Fruit fly (Drosophila melanogaster) whole organism, adult: Measurements from ENCODE around the gene CG4281.

Experiments
- CG11617 ChIP-seq: fragments of 200-800 bp; sonication (Bioruptor generic); optimal IDR thresholded peaks from 2 replicates; lab custom pipeline; 2017; ENCODE audit warnings: mild to moderate bottlenecking, missing biosample characterization, missing genetic modification reagents, missing genetic modification characterization
- CG12768 ChIP-seq: fragments of 200-800 bp; sonication (Bioruptor generic); optimal IDR thresholded peaks from 2 replicates; lab custom pipeline; 2017; ENCODE audit warnings: missing biosample characterization, missing genetic modification characterization, mild to moderate bottlenecking, moderate library complexity, missing genetic modification reagents
- CG14711 ChIP-seq: fragments of 200-800 bp; sonication (Bioruptor generic); optimal IDR thresholded peaks from 2 replicates; lab custom pipeline; 2018; ENCODE audit warnings: missing biosample characterization, mild to moderate bottlenecking, missing genetic modification characterization, moderate library complexity
- CG1620 ChIP-seq: fragments of 200-800 bp; sonication (Bioruptor generic); optimal IDR thresholded peaks from 2 replicates; lab custom pipeline; 2016; ENCODE audit warnings: missing biosample characterization, missing genetic modification characterization
- CG33017 ChIP-seq: fragments of 200-800 bp; sonication (Bioruptor generic); optimal IDR thresholded peaks from 2 replicates; lab custom pipeline; 2018; ENCODE audit warnings: missing biosample characterization, mild to moderate bottlenecking, missing genetic modification characterization, moderate library complexity
- CG5204 ChIP-seq: fragments of 200-800 bp; sonication (Bioruptor generic); optimal IDR thresholded peaks from 2 replicates; lab custom pipeline; 2016; ENCODE audit warnings: missing biosample characterization, missing genetic modification characterization
- CG7045 ChIP-seq: fragments of 200-800 bp; sonication (Bioruptor generic); optimal IDR thresholded peaks from 2 replicates; lab custom pipeline; 2017; ENCODE audit warnings: missing biosample characterization, mild to moderate bottlenecking, missing genetic modification characterization
- CG7101 ChIP-seq: fragments of 200-800 bp; sonication (Bioruptor generic); optimal IDR thresholded peaks from 2 replicates; lab custom pipeline; 2018; ENCODE audit warnings: missing biosample characterization, mild to moderate bottlenecking, missing genetic modification characterization, moderate library complexity
- Clk ChIP-seq: fragments of 200-800 bp; sonication (Bioruptor generic); optimal IDR thresholded peaks from 2 replicates; lab custom pipeline; 2017; ENCODE audit warnings: missing biosample characterization, missing genetic modification characterization
- Crg-1 ChIP-seq: fragments of 200-800 bp; sonication (Bioruptor generic); optimal IDR thresholded peaks from 2 replicates; lab custom pipeline; 2016; ENCODE audit warnings: missing biosample characterization, missing genetic modification characterization
- Hr96 ChIP-seq: fragments of 200-800 bp; sonication (Bioruptor generic); optimal IDR thresholded peaks from 2 replicates; lab custom pipeline; 2016; ENCODE audit warnings: missing biosample characterization, missing genetic modification characterization
- Mnt ChIP-seq: fragments of 200-800 bp; sonication (Bioruptor generic); optimal IDR thresholded peaks from 2 replicates; lab custom pipeline; 2016; ENCODE audit warnings: missing biosample characterization, mild to moderate bottlenecking, missing genetic modification characterization
- bab1 ChIP-seq: fragments of 200-800 bp; sonication (Bioruptor generic); optimal IDR thresholded peaks from 3 replicates; lab custom pipeline; 2019; ENCODE audit warnings: missing biosample characterization, mild to moderate bottlenecking, missing genetic modification characterization, moderate library complexity
- cic ChIP-seq: fragments of 200-800 bp; sonication (Bioruptor generic); optimal IDR thresholded peaks from 2 replicates; lab custom pipeline; 2017; ENCODE audit warnings: missing biosample characterization, mild to moderate bottlenecking, missing genetic modification characterization, moderate library complexity
- cnc ChIP-seq, 2 experiments: fragments of >200 bp; optimal IDR thresholded peaks; 2 replicates each; lab custom pipeline; 2017
- kay ChIP-seq: fragments of 200-800 bp; sonication (Bioruptor generic); peaks from one replicate; lab custom pipeline; 2016; ENCODE audit warnings: missing biosample characterization, missing genetic modification characterization, borderline replicate concordance
- ovo ChIP-seq: fragments of 200-800 bp; sonication (Bioruptor generic); optimal IDR thresholded peaks from 2 replicates; lab custom pipeline; 2016; ENCODE audit warnings: missing biosample characterization, missing genetic modification characterization
- pad ChIP-seq: fragments of 200-800 bp; sonication (Bioruptor generic); optimal IDR thresholded peaks from 3 replicates; lab custom pipeline; 2017; ENCODE audit warnings: missing biosample characterization, missing genetic modification characterization, mild to moderate bottlenecking, moderate library complexity, missing genetic modification reagents
- tj ChIP-seq: fragments of 200-800 bp; sonication (Bioruptor generic); optimal IDR thresholded peaks from 3 replicates; lab custom pipeline; 2017; ENCODE audit warnings: missing biosample characterization, mild to moderate bottlenecking, missing genetic modification characterization, moderate library complexity
- toe ChIP-seq: fragments of 200-800 bp; sonication (Bioruptor generic); optimal IDR thresholded peaks from 2 replicates; lab custom pipeline; 2016; ENCODE audit warnings: missing biosample characterization, missing genetic modification characterization

Gene CG4281

DNA sequence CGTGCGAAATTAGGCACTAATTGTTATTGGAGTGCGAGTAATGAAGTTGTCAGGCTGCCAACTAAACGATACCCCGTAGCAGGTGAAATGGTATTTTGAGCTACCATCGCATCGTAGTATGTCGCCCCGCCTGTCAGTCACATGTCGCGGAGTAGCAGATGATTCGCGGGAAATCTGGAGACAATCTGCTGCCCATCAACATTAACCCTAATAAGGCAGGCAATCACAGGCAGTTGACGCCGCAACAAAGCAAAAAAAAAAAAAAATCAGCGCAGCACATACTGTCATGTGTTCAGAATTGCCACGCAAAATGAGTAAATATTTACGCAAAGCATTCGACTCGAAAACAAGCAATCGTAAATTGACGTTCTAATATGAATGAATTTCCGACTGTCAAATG, 38.9 kb upstream of the CG4281 start:
- TF ChIP-seq CG12768, result no peak

DNA sequence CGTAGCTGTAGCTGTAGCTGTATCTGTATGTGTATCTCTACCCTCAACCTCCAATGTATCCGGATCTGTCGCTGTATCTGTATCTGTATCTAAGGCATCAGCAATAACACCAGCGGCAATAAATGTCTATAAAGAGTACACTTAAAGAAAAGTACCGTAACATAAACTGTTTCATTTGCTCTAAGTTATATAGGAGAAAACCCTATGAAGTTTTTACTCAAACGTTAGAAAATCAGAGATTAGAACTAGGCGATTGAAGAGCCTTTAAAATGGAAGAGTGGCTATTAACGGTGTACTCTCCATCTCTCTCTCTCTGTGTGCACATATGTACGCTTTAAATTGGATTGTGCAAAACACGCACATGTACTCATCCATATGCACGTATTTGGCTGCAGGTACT, 33.3 kb upstream of the CG4281 start:
- peak; percentile 8 for TF ChIP-seq CG33017 (tag; lab: Kevin White, UChicago)
- TF ChIP-seq CG12768, result no peak
- TF ChIP-seq Clk, result no peak
- TF ChIP-seq CG14711 (tag; lab: Kevin White, UChicago), result peak; percentile 40

- TF ChIP-seq CG14711 (tag; lab: Kevin White, UChicago), result no peak
- no peak for TF ChIP-seq CG33017 (tag; lab: Kevin White, UChicago)
- no peak for TF ChIP-seq CG1620 (GFP tag; lab: Kevin White, UChicago)
- no peak for TF ChIP-seq bab1 (GFP tag; lab: Kevin White, UChicago)
- no peak for TF ChIP-seq kay (GFP tag; lab: Kevin White, UChicago)
- TF ChIP-seq toe (GFP tag; lab: Kevin White, UChicago), result no peak
- TF ChIP-seq CG12768, result no peak
- no peak for TF ChIP-seq Hr96 (GFP tag; lab: Kevin White, UChicago)
- TF ChIP-seq cnc (optimal IDR thresholded peaks at IDR 0.05; lab: Kevin White, UChicago), result no peak
- no peak for TF ChIP-seq Mnt
- TF ChIP-seq CG7045 (GFP tag; lab: Kevin White, UChicago), result no peak
- no peak for TF ChIP-seq pad (GFP tag; lab: Kevin White, UChicago)
- TF ChIP-seq Clk, result no peak
- no peak for TF ChIP-seq CG11617 (GFP tag; lab: Kevin White, UChicago)
- TF ChIP-seq tj, result no peak
- TF ChIP-seq cic (GFP tag; lab: Kevin White, UChicago), result no peak
- TF ChIP-seq Crg-1 (GFP tag; lab: Kevin White, UChicago), result no peak
- TF ChIP-seq CG5204 (GFP tag; lab: Kevin White, UChicago), result no peak
- no peak for TF ChIP-seq ovo (GFP tag; lab: Kevin White, UChicago)
- no peak for TF ChIP-seq CG7101
Observed at dm6 chrX:2096341-2096740, 31.4 kb upstream of the CG4281 start.

dm6 chrX:2094072-2094761, 29.3 kb upstream of the CG4281 start, which contains the start of gene csw:
TSS of gene csw (plus strand) at chrX:2094234.
- TF ChIP-seq tj (peak; percentile 65), CG7101 (peak; percentile 70), CG11617 (GFP tag; lab: Kevin White, UChicago) (peak; percentile 71), Crg-1 (GFP tag; lab: Kevin White, UChicago) (peak; percentile 52), kay (GFP tag; lab: Kevin White, UChicago) (no peak), cic (GFP tag; lab: Kevin White, UChicago) (peak; percentile 33), CG12768 (peak; percentile 30), CG5204 (GFP tag; lab: Kevin White, UChicago) (peak; percentile 30), pad (GFP tag; lab: Kevin White, UChicago) (peak; percentile 51), CG14711 (tag; lab: Kevin White, UChicago) (peak; percentile 17), CG1620 (GFP tag; lab: Kevin White, UChicago) (peak; percentile 55), CG33017 (tag; lab: Kevin White, UChicago) (peak; percentile 18), CG7045 (GFP tag; lab: Kevin White, UChicago) (no peak), Clk (no peak), ovo (GFP tag; lab: Kevin White, UChicago) (peak; percentile 70), Mnt (peak; percentile 70), bab1 (GFP tag; lab: Kevin White, UChicago) (peak; percentile 67), cnc (optimal IDR thresholded peaks at IDR 0.05; lab: Kevin White, UChicago) (no peak), toe (GFP tag; lab: Kevin White, UChicago) (no peak), Hr96 (GFP tag; lab: Kevin White, UChicago) (no peak)

DNA sequence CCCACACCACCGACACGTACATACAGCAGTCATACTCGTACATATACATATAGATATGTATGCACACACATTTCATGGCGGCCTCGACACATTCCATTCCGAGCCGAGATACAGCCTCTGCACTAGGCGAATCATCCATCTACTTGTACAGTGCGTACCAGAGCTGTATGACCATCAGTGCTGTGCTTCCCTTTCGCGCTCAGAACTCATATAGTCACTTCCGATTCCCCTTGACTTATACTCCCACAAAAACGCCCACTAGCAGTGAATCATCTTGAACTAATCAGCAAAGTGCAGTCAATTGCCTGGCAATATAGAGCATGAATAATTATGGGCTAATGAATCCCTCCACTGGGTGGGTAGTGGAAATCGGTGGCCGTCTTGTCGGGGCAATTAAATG, 24.9 kb upstream of the CG4281 start:
- TF ChIP-seq CG12768 (no peak), Crg-1 (GFP tag; lab: Kevin White, UChicago) (no peak), pad (GFP tag; lab: Kevin White, UChicago) (no peak), Mnt (no peak), Hr96 (GFP tag; lab: Kevin White, UChicago) (no peak), CG7045 (GFP tag; lab: Kevin White, UChicago) (no peak), CG1620 (GFP tag; lab: Kevin White, UChicago) (no peak), cnc (optimal IDR thresholded peaks at IDR 0.05; lab: Kevin White, UChicago) (no peak), CG11617 (GFP tag; lab: Kevin White, UChicago) (no peak), ovo (GFP tag; lab: Kevin White, UChicago) (no peak), tj (no peak), CG14711 (tag; lab: Kevin White, UChicago) (no peak), cic (GFP tag; lab: Kevin White, UChicago) (no peak), bab1 (GFP tag; lab: Kevin White, UChicago) (no peak), kay (GFP tag; lab: Kevin White, UChicago) (no peak), CG33017 (tag; lab: Kevin White, UChicago) (no peak), CG5204 (GFP tag; lab: Kevin White, UChicago) (no peak), CG7101 (no peak)

DNA sequence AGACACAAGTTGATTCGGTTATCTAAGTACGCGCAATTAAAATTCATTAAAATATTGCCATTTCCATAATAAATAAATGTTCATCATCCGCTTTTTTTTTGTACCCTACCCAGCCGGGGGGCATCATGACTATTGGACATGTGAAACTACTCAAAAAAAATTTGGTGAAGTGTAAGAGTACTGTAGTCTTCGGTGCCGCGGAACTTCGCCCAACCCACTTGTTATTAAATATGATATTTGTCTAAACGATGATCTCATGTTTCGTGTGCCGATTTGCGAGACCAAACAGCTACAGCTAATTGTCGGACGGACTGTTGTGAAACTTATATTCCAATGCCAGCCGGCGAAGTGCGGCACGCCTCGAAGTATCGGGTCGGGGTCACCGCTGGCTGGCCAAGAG, 23.9 kb upstream of the CG4281 start:
- TF ChIP-seq Crg-1 (GFP tag; lab: Kevin White, UChicago), result no peak
- no peak for TF ChIP-seq Clk
- TF ChIP-seq tj, result no peak
- no peak for TF ChIP-seq CG33017 (tag; lab: Kevin White, UChicago)
- TF ChIP-seq pad (GFP tag; lab: Kevin White, UChicago), result no peak
